Worm (Caenorhabditis elegans) whole organism, L3 larva: ENCODE results near the gene dop-5.
A peak's percentile ranks its signal among the peaks of the same experiment; 100 is the strongest.

ENCODE experiments used
- fkh-10 ChIP-seq: sonication (generic microtip); optimal IDR thresholded peaks from 2 replicates; lab custom pipeline; 2017; ENCODE audit warnings: missing biosample characterization, missing genetic modification reagents, missing genetic modification characterization
- fos-1 ChIP-seq: fragments of 150-350 bp; optimal IDR thresholded peaks from 2 replicates; lab custom pipeline; 2014; ENCODE audit warnings: missing biosample characterization, missing genetic modification characterization
- hmg-11 ChIP-seq: sonication (generic microtip); optimal IDR thresholded peaks from 2 replicates; lab custom pipeline; 2016; ENCODE audit warnings: missing genetic modification characterization, missing compliant biosample characterization
- skn-1 ChIP-seq: fragments of 150-350 bp; optimal IDR thresholded peaks from 2 replicates; lab custom pipeline; 2014; ENCODE audit warnings: missing biosample characterization, missing genetic modification characterization

DNA sequence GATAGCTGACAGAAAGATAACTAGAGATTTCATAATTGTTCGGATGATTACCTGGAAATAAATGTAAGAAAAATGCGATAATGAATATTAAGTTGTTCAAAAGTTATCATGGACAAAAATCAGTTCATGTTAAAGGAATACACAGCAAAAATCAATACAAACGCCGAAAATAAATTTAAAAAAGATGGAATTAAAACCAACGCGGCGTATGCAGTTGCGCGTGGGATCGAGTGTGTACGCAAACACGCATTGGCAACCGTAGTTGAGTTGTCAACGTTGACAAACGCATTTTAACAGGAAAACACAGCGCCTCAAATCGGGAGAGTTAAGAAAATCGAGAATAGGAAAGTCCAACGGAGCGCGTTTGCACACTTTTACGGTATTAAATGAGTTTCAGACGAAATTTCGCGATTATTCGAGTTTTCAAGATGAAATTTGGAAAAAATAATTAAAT, 39.1 kb downstream of the dop-5 start, which contains the start of gene tmed-10:
- TF ChIP-seq fos-1 (tag; lab: Kevin White, UChicago) (no peak), hmg-11 (peak; percentile 34), skn-1 (no peak), fkh-10 (GFP tag; lab: Kevin White, UChicago) (no peak)
